Worm (Caenorhabditis elegans): ENCODE data around the gene srsx-26.

Gene srsx-26

ce11 chrV:10198386-10198785 lies 49.9 kb downstream of the srsx-26 start, which contains the start of gene ZK856.6:
TSS of gene ZK856.6 (plus strand) at chrV:10198686.
- TF ChIP-seq zfh-2 (GFP tag; conservative IDR thresholded peaks at IDR 0.05) (no peak), pha-4 (tag; optimal IDR thresholded peaks at IDR 0.05) (no peak), ceh-58 (GFP tag; IDR thresholded peaks at IDR 0.05) (no peak), ets-4 (GFP tag; optimal IDR thresholded peaks at IDR 0.05) (no peak), fkh-3 (tag; optimal IDR thresholded peaks at IDR 0.05) (no peak), dpl-1 (GFP tag; optimal IDR thresholded peaks at IDR 0.05) (no peak), chd-7 (tag; optimal IDR thresholded peaks at IDR 0.05) (no peak), cebp-1 (GFP tag; IDR thresholded peaks at IDR 0.05) (no peak), cebp-1 (tag; optimal IDR thresholded peaks at IDR 0.05) (no peak), B0336.3 (GFP tag; IDR thresholded peaks at IDR 0.05) (no peak), hlh-12 (tag; optimal IDR thresholded peaks at IDR 0.05) (no peak), nhr-179 (tag; optimal IDR thresholded peaks at IDR 0.05) (no peak), lin-35 (GFP tag; optimal IDR thresholded peaks at IDR 0.05) (no peak), madf-8 (GFP tag; conservative IDR thresholded peaks at IDR 0.05) (no peak), mes-4 (tag; optimal IDR thresholded peaks at IDR 0.05) (no peak), bed-2 (GFP tag; IDR thresholded peaks at IDR 0.05) (no peak)

Data from whole organism, young adult.